Fruit fly (Drosophila melanogaster): ENCODE data around the gene gny.
A peak's percentile ranks its signal among the peaks of the same experiment; 100 is the strongest.

Gene gny

dm6 chr2L:10408122-10408576 lies 28.2 kb downstream of the gny start, which contains the start of the genes Ip259 and RpS27A (continued):
- TF ChIP-seq HHEX (GFP tag; optimal IDR thresholded peaks at IDR 0.05) (peak; percentile 82), Lim3 (GFP tag; IDR thresholded peaks at IDR 0.05) (no peak), wek (GFP tag; optimal IDR thresholded peaks at IDR 0.05) (peak; percentile 84), lmd (GFP tag; IDR thresholded peaks at IDR 0.05) (peak; percentile 57), Fer3 (tag; optimal IDR thresholded peaks at IDR 0.05) (peak; percentile 85), so (GFP tag; IDR thresholded peaks at IDR 0.05) (peak; percentile 53; the same call in 1 of the 3 replicates), CG14965 (GFP tag; optimal IDR thresholded peaks at IDR 0.05; ENCODE audit: borderline replicate concordance) (no peak), Pdp1 (GFP tag; optimal IDR thresholded peaks at IDR 0.05) (peak; percentile 32 to 46), B-H2 (GFP tag; optimal IDR thresholded peaks at IDR 0.05) (peak; percentile 86), E2f1 (GFP tag; IDR thresholded peaks at IDR 0.05) (peak; percentile 61; the same call in 1 of the 2 replicates), CG18011 (GFP tag; optimal IDR thresholded peaks at IDR 0.05) (peak; percentile 55), Xrp1 (GFP tag; IDR thresholded peaks at IDR 0.05) (no peak), Fer2 (tag; optimal IDR thresholded peaks at IDR 0.05) (peak; percentile 62), CG18262 (tag; optimal IDR thresholded peaks at IDR 0.05) (peak; percentile 54), Poxn (GFP tag; IDR thresholded peaks at IDR 0.05) (no peak), bsh (GFP tag; optimal IDR thresholded peaks at IDR 0.05) (peak in 1 of 2 experiments; percentile 61), CG10543 (GFP tag; optimal IDR thresholded peaks at IDR 0.05) (peak; percentile 67), CG11695 (GFP tag; IDR thresholded peaks at IDR 0.05) (peak; percentile 57; the same call in 2 of the 3 replicates), CG11560 (tag; IDR thresholded peaks at IDR 0.05) (no peak), sens (GFP tag) (peak; percentile 74), Lpt (GFP tag; optimal IDR thresholded peaks at IDR 0.05) (no peak), Hmx (GFP tag; optimal IDR thresholded peaks at IDR 0.05) (peak; percentile 6), CoRest (tag; optimal IDR thresholded peaks at IDR 0.05) (peak; percentile 65), dpn (GFP tag; optimal IDR thresholded peaks at IDR 0.05) (peak; percentile 30 to 82), mld (GFP tag; IDR thresholded peaks at IDR 0.05; ENCODE audit: partially characterized antibody) (no peak), CG6254 (GFP tag; optimal IDR thresholded peaks at IDR 0.05) (peak; percentile 18), CG7839 (tag; optimal IDR thresholded peaks at IDR 0.05) (peak; percentile 77), CG30020 (tag; optimal IDR thresholded peaks at IDR 0.05) (peak; percentile 99), pb (GFP tag; optimal IDR thresholded peaks at IDR 0.05) (peak; percentile 71), chm (GFP tag; IDR thresholded peaks at IDR 0.05) (peak; percentile 86; the same call in 1 of the 2 replicates), NK7.1 (GFP tag; optimal IDR thresholded peaks at IDR 0.05) (peak; percentile 44), ttk (GFP tag; IDR thresholded peaks at IDR 0.05) (peak; percentile 75)

- TF ChIP-seq CG17802 (tag; optimal IDR thresholded peaks at IDR 0.05) (peak; percentile 94), gce (GFP tag; IDR thresholded peaks at IDR 0.05) (peak; percentile 32; the same call in 1 of the 3 replicates), CG12299 (tag; optimal IDR thresholded peaks at IDR 0.05) (peak; percentile 27), CG18011 (GFP tag; optimal IDR thresholded peaks at IDR 0.05) (no peak), CG16815 (GFP tag; optimal IDR thresholded peaks at IDR 0.05) (peak; percentile 64), CG14014 (GFP tag; IDR thresholded peaks at IDR 0.05) (no peak), CG11560 (tag; IDR thresholded peaks at IDR 0.05) (no peak), otp (GFP tag; IDR thresholded peaks at IDR 0.05) (no peak), GATAe (GFP tag; conservative IDR thresholded peaks at IDR 0.05) (no peak), Camta (GFP tag; optimal IDR thresholded peaks at IDR 0.05) (no peak), CG9609 (GFP tag; optimal IDR thresholded peaks at IDR 0.05) (peak; percentile 37), CG33213 (GFP tag; optimal IDR thresholded peaks at IDR 0.05) (peak; percentile 52), Usf (GFP tag; optimal IDR thresholded peaks at IDR 0.05) (peak; percentile 71), CG4282 (GFP tag; optimal IDR thresholded peaks at IDR 0.05) (no peak), CG15073 (GFP tag; optimal IDR thresholded peaks at IDR 0.05) (no peak), Bdp1 (GFP tag; optimal IDR thresholded peaks at IDR 0.05) (peak; percentile 17), CG1602 (GFP tag; optimal IDR thresholded peaks at IDR 0.05) (peak; percentile 68), hth (optimal IDR thresholded peaks at IDR 0.05) (no peak), kay (GFP tag; optimal IDR thresholded peaks at IDR 0.05) (peak; percentile 48), Ets65A (GFP tag) (peak; percentile 72)
These were observed 33.6 kb downstream of the gny start, which contains the start of the genes CG5355 and Klp31E for dm6 chr2L:10413251-10414127. TSS of gene CG5355 (minus strand) at chr2L:10413463. TSS of gene Klp31E (plus strand) at chr2L:10414017.
